Fruit fly (Drosophila melanogaster): ENCODE results near the gene neo.

Gene neo

dm6 chr3R:29773833-29774324 lies 45.1 kb upstream of the neo start (continued):
- no peak for TF ChIP-seq Spps (tag; optimal IDR thresholded peaks at IDR 0.05)
- no peak for TF ChIP-seq fru (optimal IDR thresholded peaks at IDR 0.05)
- peak; percentile 74 for TF ChIP-seq klu (GFP tag; IDR thresholded peaks at IDR 0.05)
- TF ChIP-seq pita (GFP tag; optimal IDR thresholded peaks at IDR 0.05): no peak
- no peak for TF ChIP-seq nerfin-2 (GFP tag; IDR thresholded peaks at IDR 0.05; ENCODE audit: partially characterized antibody)
- peak; percentile 57 for TF ChIP-seq CG3163 (GFP tag; optimal IDR thresholded peaks at IDR 0.05)
- TF ChIP-seq CG17912 (GFP tag; optimal IDR thresholded peaks at IDR 0.05): no peak
- no peak for TF ChIP-seq crol (GFP tag; IDR thresholded peaks at IDR 0.05)
- peak; percentile 66 for TF ChIP-seq CG1602 (GFP tag; optimal IDR thresholded peaks at IDR 0.05)
- no peak for TF ChIP-seq Vsx1 (GFP tag; optimal IDR thresholded peaks at IDR 0.05)
- TF ChIP-seq slbo (GFP tag; IDR thresholded peaks at IDR 0.05): peak; percentile 82
- TF ChIP-seq Sry-δ (GFP tag; optimal IDR thresholded peaks at IDR 0.05): peak; percentile 2
- TF ChIP-seq CG8478 (optimal IDR thresholded peaks at IDR 0.05): no peak
- TF ChIP-seq dan (GFP tag; IDR thresholded peaks at IDR 0.05): no peak
- TF ChIP-seq vfl (GFP tag; optimal IDR thresholded peaks at IDR 0.05): peak; percentile 64
- peak; percentile 60; the same call in 1 of the 2 replicates for TF ChIP-seq stc (GFP tag; IDR thresholded peaks at IDR 0.05)
- peak; percentile 27 for TF ChIP-seq grn (GFP tag; optimal IDR thresholded peaks at IDR 0.05)
- no peak for TF ChIP-seq ash1 (GFP tag; optimal IDR thresholded peaks at IDR 0.05)
- TF ChIP-seq CG14710 (tag; optimal IDR thresholded peaks at IDR 0.05): no peak
- TF ChIP-seq CG8388 (GFP tag; optimal IDR thresholded peaks at IDR 0.05): peak; percentile 50
- TF ChIP-seq Hr39 (optimal IDR thresholded peaks at IDR 0.05): no peak
- peak; percentile 51 for TF ChIP-seq twi (tag; optimal IDR thresholded peaks at IDR 0.05)
- TF ChIP-seq Xrp1 (GFP tag; IDR thresholded peaks at IDR 0.05): peak; percentile 62
- TF ChIP-seq tx (GFP tag; optimal IDR thresholded peaks at IDR 0.05): peak; percentile 68
- TF ChIP-seq Mad (GFP tag; optimal IDR thresholded peaks at IDR 0.05): peak; percentile 21
- peak; percentile 71; the same call in 2 of the 3 replicates for TF ChIP-seq CG6175 (GFP tag; IDR thresholded peaks at IDR 0.05)
- TF ChIP-seq fd64A (GFP tag; optimal IDR thresholded peaks at IDR 0.05): no peak
- peak; percentile 68; the same call in 1 of the 2 replicates for TF ChIP-seq wor (GFP tag; IDR thresholded peaks at IDR 0.05)
- TF ChIP-seq CG4617 (GFP tag; optimal IDR thresholded peaks at IDR 0.05; ENCODE audit: borderline replicate concordance): peak; percentile 19
- peak; percentile 48; the same call in 1 of the 2 replicates for TF ChIP-seq danr (GFP tag; IDR thresholded peaks at IDR 0.05)
- TF ChIP-seq pum (GFP tag; optimal IDR thresholded peaks at IDR 0.05): peak; percentile 67
- TF ChIP-seq Ets97D (GFP tag; optimal IDR thresholded peaks at IDR 0.05): peak; percentile 31
- peak; percentile 67 for TF ChIP-seq phol (tag; optimal IDR thresholded peaks at IDR 0.05)
- peak; percentile 48 for TF ChIP-seq schlank (tag; optimal IDR thresholded peaks at IDR 0.05)
- no peak for TF ChIP-seq kah (GFP tag; optimal IDR thresholded peaks at IDR 0.05)
- TF ChIP-seq cwo (GFP tag; optimal IDR thresholded peaks at IDR 0.05): peak; percentile 76
- peak; percentile 68 for TF ChIP-seq fd96Cb (tag; optimal IDR thresholded peaks at IDR 0.05)
- peak; percentile 82 for TF ChIP-seq CG3847 (GFP tag; IDR thresholded peaks at IDR 0.05)
- no peak for TF ChIP-seq CG15514 (GFP tag; optimal IDR thresholded peaks at IDR 0.05)
- no peak for TF ChIP-seq Scr (GFP tag; IDR thresholded peaks at IDR 0.05; ENCODE audit: partially characterized antibody)
- TF ChIP-seq Stat92E (GFP tag; optimal IDR thresholded peaks at IDR 0.05): no peak
- TF ChIP-seq CG9932 (GFP tag; IDR thresholded peaks at IDR 0.05): peak; percentile 72
- TF ChIP-seq CG13775 (GFP tag; optimal IDR thresholded peaks at IDR 0.05): peak; percentile 75
- no peak for TF ChIP-seq CG7271 (tag; optimal IDR thresholded peaks at IDR 0.05)
- peak; percentile 36 for TF ChIP-seq CG4820 (GFP tag; optimal IDR thresholded peaks at IDR 0.05)
- peak; percentile 61 for TF ChIP-seq cas (GFP tag; IDR thresholded peaks at IDR 0.05)
- no peak for TF ChIP-seq zen2 (GFP tag; IDR thresholded peaks at IDR 0.05; ENCODE audit: partially characterized antibody)
- peak; percentile 56 for TF ChIP-seq CG7556 (GFP tag; optimal IDR thresholded peaks at IDR 0.05)
- peak; percentile 56 to 57 for TF ChIP-seq bsh (GFP tag; optimal IDR thresholded peaks at IDR 0.05)
- peak; percentile 83 for TF ChIP-seq eyg (GFP tag; optimal IDR thresholded peaks at IDR 0.05)
- TF ChIP-seq mirr (GFP tag; optimal IDR thresholded peaks at IDR 0.05): peak; percentile 63

Data from whole organism, embryonic.